Worm (Caenorhabditis elegans) whole organism, young adult: ENCODE results near the gene rpl-38.

Experiments used
- B0035.1 ChIP-seq: sonication (generic microtip); optimal IDR thresholded peaks from 2 replicates; lab custom pipeline; 2016; ENCODE audit warnings: missing genetic modification characterization, mild to moderate bottlenecking, missing compliant biosample characterization, missing genotype, missing genetic modification reagents
- B0261.1 ChIP-seq: sonication (generic microtip); optimal IDR thresholded peaks from 2 replicates; lab custom pipeline; 2016; ENCODE audit warnings: mild to moderate bottlenecking, missing genetic modification characterization, moderate library complexity, missing compliant biosample characterization
- D2030.7 ChIP-seq: fragments of 200-800 bp; sonication (Bioruptor generic); IDR thresholded peaks from 2 replicates; pipeline ENCODE4 v1.3.6; 2022; ENCODE audit warnings: missing genetic modification reagents, missing genetic modification characterization, missing compliant biosample characterization
- F23B12.7 ChIP-seq: sonication (generic microtip); optimal IDR thresholded peaks from 2 replicates; lab custom pipeline; 2017; ENCODE audit warnings: missing genetic modification characterization, mild to moderate bottlenecking, missing compliant biosample characterization, antibody characterized with exemption, moderate library complexity; ENCODE audit not compliant: insufficient read depth
- F33H1.4 ChIP-seq: fragments of 200-800 bp; sonication (Bioruptor generic); IDR thresholded peaks from 2 replicates; pipeline ENCODE4 v1.3.6; 2022; ENCODE audit warnings: missing genetic modification reagents, missing genetic modification characterization, missing compliant biosample characterization
- T07F8.4 ChIP-seq: sonication (generic microtip); optimal IDR thresholded peaks from 2 replicates; lab custom pipeline; 2016; ENCODE audit warnings: mild to moderate bottlenecking, missing genetic modification characterization, moderate library complexity, missing compliant biosample characterization
- Y53F4B.3 ChIP-seq: fragments of 200-800 bp; sonication (Bioruptor generic); IDR thresholded peaks from 2 replicates; pipeline ENCODE4 v1.3.6; 2022; ENCODE audit warnings: missing genetic modification reagents, missing genetic modification characterization, missing compliant biosample characterization
- Y53G8AR.9 ChIP-seq: fragments of 200-800 bp; sonication (Bioruptor generic); conservative IDR thresholded peaks from 2 replicates; pipeline ENCODE4 v1.3.6; 2022; ENCODE audit warnings: missing genetic modification reagents, missing genetic modification characterization, missing compliant biosample characterization
- Y67H2A.10 ChIP-seq: fragments of 200-800 bp; sonication (Bioruptor generic); conservative IDR thresholded peaks from 2 replicates; pipeline ENCODE4 v1.3.6; 2022; ENCODE audit warnings: missing genetic modification reagents, missing genetic modification characterization, missing compliant biosample characterization
- Y79H2A.3 ChIP-seq: fragments of 200-800 bp; sonication (Bioruptor generic); conservative IDR thresholded peaks from 2 replicates; pipeline ENCODE4 v1.3.6; 2022; ENCODE audit warnings: missing genetic modification reagents, missing genetic modification characterization, missing compliant biosample characterization
- ZK185.1 ChIP-seq: sonication (generic microtip); optimal IDR thresholded peaks from 2 replicates; lab custom pipeline; 2016; ENCODE audit warnings: mild to moderate bottlenecking, missing genetic modification characterization, missing compliant biosample characterization; ENCODE audit not compliant: poor library complexity, severe bottlenecking
- aptf-2 ChIP-seq: fragments of 200-800 bp; sonication (Bioruptor generic); conservative IDR thresholded peaks from 2 replicates; pipeline ENCODE4 v1.3.6; 2022; ENCODE audit warnings: missing genetic modification reagents, missing genetic modification characterization, missing compliant biosample characterization
- athp-1 ChIP-seq: sonication (generic microtip); optimal IDR thresholded peaks from 2 replicates; lab custom pipeline; 2017; ENCODE audit warnings: mild to moderate bottlenecking, missing genetic modification characterization, missing compliant biosample characterization
- ccch-3 ChIP-seq: fragments of 200-800 bp; sonication (Bioruptor generic); optimal IDR thresholded peaks from 2 replicates; lab custom pipeline; 2018; ENCODE audit warnings: mild to moderate bottlenecking, missing genetic modification characterization, missing compliant biosample characterization
- ceh-100 ChIP-seq: fragments of 200-800 bp; sonication (Bioruptor generic); IDR thresholded peaks from 2 replicates; pipeline ENCODE4 v1.3.6; 2022; ENCODE audit warnings: missing genetic modification reagents, missing genetic modification characterization, missing compliant biosample characterization
- chd-7 ChIP-seq: sonication (generic microtip); optimal IDR thresholded peaks from 2 replicates; lab custom pipeline; 2016; ENCODE audit warnings: mild to moderate bottlenecking, missing genetic modification characterization, moderate library complexity, missing compliant biosample characterization
- dox-1 ChIP-seq: fragments of 200-800 bp; sonication (Bioruptor generic); IDR thresholded peaks from 2 replicates; pipeline ENCODE4 v1.3.6; 2022; ENCODE audit warnings: missing genetic modification reagents, missing genetic modification characterization, missing compliant biosample characterization
- efl-1 ChIP-seq: fragments of 150-350 bp; optimal IDR thresholded peaks from 2 replicates; lab custom pipeline; 2014; ENCODE audit warnings: missing biosample characterization, missing genetic modification reagents, missing genetic modification characterization
- egl-44 ChIP-seq: fragments of 200-800 bp; sonication (Bioruptor generic); IDR thresholded peaks from 2 replicates; pipeline ENCODE4 v1.3.6; 2022; ENCODE audit warnings: missing genetic modification reagents, missing genetic modification characterization, missing compliant biosample characterization
- egrh-3 ChIP-seq: fragments of 200-800 bp; sonication (Bioruptor generic); IDR thresholded peaks from 2 replicates; pipeline ENCODE4 v1.3.6; 2022; ENCODE audit warnings: missing genetic modification reagents, missing genetic modification characterization, missing compliant biosample characterization
- hsf-1 ChIP-seq: fragments of 200-800 bp; sonication (Bioruptor generic); IDR thresholded peaks from 2 replicates; pipeline ENCODE4 v1.3.6; 2022; ENCODE audit warnings: missing genetic modification reagents, missing genetic modification characterization, missing compliant biosample characterization
- lin-35 ChIP-seq, 3 experiments: fragments of 150-350 bp in 2 of 3; sonication (generic microtip) in 1 of 3; optimal IDR thresholded peaks; 2 replicates each; lab custom pipeline; 2014 to 2018; ENCODE audit warnings: missing biosample characterization in 3 of 3, missing genetic modification characterization in 3 of 3, missing genetic modification reagents in 3 of 3
- lin-40 ChIP-seq: sonication (generic microtip); optimal IDR thresholded peaks from 2 replicates; lab custom pipeline; 2016; ENCODE audit warnings: missing genetic modification characterization, mild to moderate bottlenecking, missing compliant biosample characterization, missing genotype, missing genetic modification reagents
- lin-54 ChIP-seq: fragments of 200-800 bp; sonication (Bioruptor generic); optimal IDR thresholded peaks from 2 replicates; lab custom pipeline; 2018; ENCODE audit warnings: mild to moderate bottlenecking, missing genetic modification characterization, missing compliant biosample characterization
- lir-1 ChIP-seq: fragments of 200-800 bp; sonication (Bioruptor generic); conservative IDR thresholded peaks from 2 replicates; pipeline ENCODE4 v1.3.6; 2022; ENCODE audit warnings: missing genetic modification reagents, missing genetic modification characterization, missing compliant biosample characterization
- lsl-1 ChIP-seq: fragments of 200-800 bp; sonication (Bioruptor generic); optimal IDR thresholded peaks from 2 replicates; lab custom pipeline; 2018; ENCODE audit warnings: mild to moderate bottlenecking, missing genetic modification characterization, moderate library complexity, missing compliant biosample characterization
- madf-3 ChIP-seq: fragments of 200-800 bp; sonication (Bioruptor generic); IDR thresholded peaks from 2 replicates; pipeline ENCODE4 v1.3.6; 2022; ENCODE audit warnings: missing genetic modification reagents, missing genetic modification characterization, missing compliant biosample characterization
- mcd-1 ChIP-seq: fragments of 200-800 bp; sonication (Bioruptor generic); IDR thresholded peaks from 2 replicates; pipeline ENCODE4 v1.3.6; 2022; ENCODE audit warnings: missing genetic modification reagents, missing genetic modification characterization, missing compliant biosample characterization
- mel-28 ChIP-seq: sonication (generic microtip); optimal IDR thresholded peaks from 2 replicates; lab custom pipeline; 2016; ENCODE audit warnings: borderline replicate concordance, mild to moderate bottlenecking, missing genetic modification characterization, missing compliant biosample characterization
- nfya-2 ChIP-seq: fragments of 200-800 bp; sonication (Bioruptor generic); IDR thresholded peaks from 2 replicates; pipeline ENCODE4 v1.3.6; 2022; ENCODE audit warnings: missing genetic modification reagents, missing genetic modification characterization, missing compliant biosample characterization
- nhr-120 ChIP-seq: fragments of 200-800 bp; sonication (Bioruptor generic); IDR thresholded peaks from 2 replicates; pipeline ENCODE4 v1.3.6; 2022; ENCODE audit warnings: missing genetic modification characterization, missing compliant biosample characterization
- nhr-80 ChIP-seq: sonication (generic microtip); optimal IDR thresholded peaks from 2 replicates; lab custom pipeline; 2016; ENCODE audit warnings: missing genetic modification characterization, missing compliant biosample characterization
- nhr-90 ChIP-seq: sonication (generic microtip); optimal IDR thresholded peaks from 2 replicates; lab custom pipeline; 2016; ENCODE audit warnings: missing genotype, mild to moderate bottlenecking, missing genetic modification characterization, missing compliant biosample characterization
- rpc-1 ChIP-seq, 2 experiments: fragments of 150-350 bp in 1 of 2; sonication (generic microtip) in 1 of 2; optimal IDR thresholded peaks; 2 replicates each; lab custom pipeline; 2014 to 2018; ENCODE audit warnings: missing biosample characterization in 1 of 2, missing genetic modification characterization in 1 of 2, missing genetic modification reagents in 1 of 2, missing genotype in 1 of 2
- snpc-1.3 ChIP-seq: sonication (generic microtip); optimal IDR thresholded peaks from 2 replicates; lab custom pipeline; 2017; ENCODE audit warnings: missing genetic modification characterization, mild to moderate bottlenecking, missing compliant biosample characterization, antibody characterized with exemption, moderate library complexity, missing genotype, missing genetic modification reagents; ENCODE audit not compliant: insufficient read depth
- snpc-4 ChIP-seq, 5 experiments: fragments of 150-350 bp in 1 of 5; sonication (generic microtip) in 4 of 5; optimal IDR thresholded peaks; 2 replicates each; lab custom pipeline; 2014 to 2018; ENCODE audit warnings: missing genetic modification characterization in 5 of 5, missing biosample characterization in 3 of 5, antibody characterized with exemption in 2 of 5, mild to moderate bottlenecking in 2 of 5, missing compliant biosample characterization in 2 of 5, missing genotype in 2 of 5, moderate library complexity in 2 of 5, missing genetic modification reagents in 1 of 5
- sptf-2 ChIP-seq: fragments of 200-800 bp; sonication (Bioruptor generic); optimal IDR thresholded peaks from 2 replicates; lab custom pipeline; 2018; ENCODE audit warnings: mild to moderate bottlenecking, missing genetic modification characterization, missing compliant biosample characterization
- tbp1 ChIP-seq: fragments of 200-800 bp; sonication (Bioruptor generic); optimal IDR thresholded peaks from 2 replicates; lab custom pipeline; 2018; ENCODE audit warnings: mild to moderate bottlenecking, missing genetic modification characterization, missing compliant biosample characterization
- unc-130 ChIP-seq: sonication (generic microtip); optimal IDR thresholded peaks from 2 replicates; lab custom pipeline; 2016; ENCODE audit warnings: missing genetic modification reagents, missing genetic modification characterization, missing compliant biosample characterization
- zfh-2 ChIP-seq: fragments of 200-800 bp; sonication (Bioruptor generic); conservative IDR thresholded peaks from 2 replicates; pipeline ENCODE4 v1.3.6; 2022; ENCODE audit warnings: missing genetic modification reagents, missing genetic modification characterization, missing compliant biosample characterization
- zim-3 ChIP-seq: sonication (generic microtip); optimal IDR thresholded peaks from 2 replicates; lab custom pipeline; 2017; ENCODE audit warnings: mild to moderate bottlenecking, missing genetic modification characterization, moderate library complexity, missing compliant biosample characterization
- ztf-25 ChIP-seq: fragments of 200-800 bp; sonication (Bioruptor generic); IDR thresholded peaks from 2 replicates; pipeline ENCODE4 v1.3.6; 2022; ENCODE audit warnings: missing genetic modification reagents, missing genetic modification characterization, missing compliant biosample characterization
- ztf-26 ChIP-seq: sonication (generic microtip); optimal IDR thresholded peaks from 2 replicates; lab custom pipeline; 2017; ENCODE audit warnings: missing genetic modification characterization, missing compliant biosample characterization
- ztf-6 ChIP-seq: fragments of 200-800 bp; sonication (Bioruptor generic); IDR thresholded peaks from 2 replicates; pipeline ENCODE4 v1.3.6; 2022; ENCODE audit warnings: missing genetic modification reagents, missing genetic modification characterization, missing compliant biosample characterization

Gene rpl-38

ce11 chrV:15547727-15548126 lies 35.8 kb downstream of the rpl-38 start (continued):
- TF ChIP-seq egl-44 (0 out of 2 replicates have a peak, but pooled peaks have one; percentile 40), mcd-1 (GFP tag; lab: Robert Waterston, UW) (0 out of 2 replicates have a peak, but pooled peaks have one; percentile 14), ztf-6 (no peak), lin-54 (GFP tag; lab: Kevin White, UChicago) (peak; percentile 7), zfh-2 (GFP tag; lab: Robert Waterston, UW) (no peak), T07F8.4 (tag; lab: Kevin White, UChicago) (no peak), snpc-1.3 (tag; lab: Kevin White, UChicago) (peak; percentile 16), chd-7 (peak; percentile 58), unc-130 (GFP tag; lab: Kevin White, UChicago) (no peak), hsf-1 (GFP tag; lab: Robert Waterston, UW) (peak; percentile 51; the same call in 1 of the 2 replicates), athp-1 (peak; percentile 12), zim-3 (tag; lab: Kevin White, UChicago) (peak; percentile 13), lin-35 (GFP tag; optimal IDR thresholded peaks at IDR 0.05; lab: Kevin White, UChicago) (no peak), B0035.1 (tag; lab: Kevin White, UChicago) (no peak), ztf-26 (tag; lab: Kevin White, UChicago) (peak; percentile 23), nhr-80 (tag; lab: Kevin White, UChicago) (peak; percentile 22), lsl-1 (GFP tag; lab: Kevin White, UChicago) (peak; percentile 42), egrh-3 (GFP tag; lab: Robert Waterston, UW) (no peak), ztf-25 (0 out of 2 replicates have a peak, but pooled peaks have one; percentile 56), aptf-2 (GFP tag; lab: Robert Waterston, UW) (no peak), ccch-3 (no peak), F23B12.7 (tag; lab: Kevin White, UChicago) (peak; percentile 25), sptf-2 (GFP tag; lab: Kevin White, UChicago) (no peak), rpc-1 (optimal IDR thresholded peaks at IDR 0.05; lab: Kevin White, UChicago) (peak; percentile 75), rpc-1 (tag; optimal IDR thresholded peaks at IDR 0.05; lab: Kevin White, UChicago) (peak; percentile 87), dox-1 (GFP tag; lab: Robert Waterston, UW) (peak; percentile 46; the same call in 1 of the 2 replicates), efl-1 (GFP tag; lab: Kevin White, UChicago) (no peak), lin-40 (tag; lab: Kevin White, UChicago) (no peak), nhr-120 (0 out of 2 replicates have a peak, but pooled peaks have one; percentile 67), ceh-100 (GFP tag; lab: Robert Waterston, UW) (0 out of 2 replicates have a peak, but pooled peaks have one; percentile 18), D2030.7 (GFP tag; lab: Robert Waterston, UW) (peak; percentile 36; the same call in 1 of the 2 replicates), B0261.1 (tag; lab: Kevin White, UChicago) (peak; percentile 90), nhr-90 (peak; percentile 68)

ce11 chrV:15550408-15550807 lies 38.4 kb downstream of the rpl-38 start:
- TF ChIP-seq tbp1 (GFP tag; lab: Kevin White, UChicago) = peak; percentile 73
- TF ChIP-seq rpc-1 (optimal IDR thresholded peaks at IDR 0.05; lab: Kevin White, UChicago) = peak; percentile 26
- peak; percentile 52 for TF ChIP-seq rpc-1 (tag; optimal IDR thresholded peaks at IDR 0.05; lab: Kevin White, UChicago)
- no peak for TF ChIP-seq Y67H2A.10 (GFP tag; lab: Robert Waterston, UW)
- TF ChIP-seq B0261.1 (tag; lab: Kevin White, UChicago) = peak; percentile 52

- TF ChIP-seq athp-1 (peak; percentile 27), ZK185.1 (tag; lab: Kevin White, UChicago) (peak; percentile 34), Y53G8AR.9 (GFP tag; lab: Robert Waterston, UW) (no peak), T07F8.4 (tag; lab: Kevin White, UChicago) (peak; percentile 56), madf-3 (GFP tag; lab: Robert Waterston, UW) (no peak), Y79H2A.3 (GFP tag; lab: Robert Waterston, UW) (no peak), nfya-2 (no peak), F33H1.4 (GFP tag; lab: Robert Waterston, UW) (peak; percentile 30; the same call in 1 of the 2 replicates), Y53F4B.3 (GFP tag; lab: Robert Waterston, UW) (peak; percentile 52; the same call in 1 of the 2 replicates), lir-1 (GFP tag; lab: Robert Waterston, UW) (no peak), mel-28 (tag; lab: Kevin White, UChicago) (peak; percentile 34), snpc-4 (GFP tag; optimal IDR thresholded peaks at IDR 0.05; lab: Kevin White, UChicago) (peak; percentile 47), snpc-4 (tag; optimal IDR thresholded peaks at IDR 0.05; lab: Kevin White, UChicago) (peak in 3 of 4 experiments; percentile 33 to 68 (median 43))
These were observed 39.7 kb downstream of the rpl-38 start for ce11 chrV:15551642-15552041.
